Fruit fly (Drosophila melanogaster) whole organism, prepupa: ENCODE data around the gene Cralbp.

Experiments
- CG4318 ChIP-seq: fragments of 200-800 bp; sonication (Bioruptor generic); optimal IDR thresholded peaks from 3 replicates; lab custom pipeline; 2017; ENCODE audit warnings: missing biosample characterization, mild to moderate bottlenecking, missing genetic modification characterization
- CG6854 ChIP-seq: fragments of 200-800 bp; sonication (Bioruptor generic); optimal IDR thresholded peaks from 2 replicates; lab custom pipeline; 2017; ENCODE audit warnings: missing biosample characterization, mild to moderate bottlenecking, missing genetic modification characterization
- CG7368 ChIP-seq: fragments of 200-800 bp; sonication (Bioruptor generic); optimal IDR thresholded peaks from 3 replicates; lab custom pipeline; 2016; ENCODE audit warnings: missing biosample characterization, missing genetic modification characterization
- Hr38 ChIP-seq: sonication (Bioruptor generic); optimal IDR thresholded peaks from 2 replicates; lab custom pipeline; 2016; ENCODE audit warnings: missing biosample characterization, missing genetic modification characterization
- Met ChIP-seq: fragments of 200-800 bp; sonication (Bioruptor generic); optimal IDR thresholded peaks from 3 replicates; lab custom pipeline; 2016; ENCODE audit warnings: missing biosample characterization, missing genetic modification characterization
- Sox15 ChIP-seq: fragments of 200-800 bp; sonication (Bioruptor generic); optimal IDR thresholded peaks from 3 replicates; lab custom pipeline; 2016; ENCODE audit warnings: missing biosample characterization, missing genetic modification characterization
- dsx ChIP-seq: fragments of 200-800 bp; optimal IDR thresholded peaks from 3 replicates; lab custom pipeline; 2019; ENCODE audit warnings: missing biosample characterization, mild to moderate bottlenecking, missing genetic modification characterization, moderate library complexity; ENCODE audit not compliant: poor library complexity, severe bottlenecking
- fd59A ChIP-seq: fragments of 200-800 bp; sonication (Bioruptor generic); optimal IDR thresholded peaks from 2 replicates; lab custom pipeline; 2017; ENCODE audit warnings: missing biosample characterization, mild to moderate bottlenecking, missing genetic modification characterization, missing genetic modification reagents
- lz ChIP-seq: fragments of 200-800 bp; sonication (Bioruptor generic); optimal IDR thresholded peaks from 3 replicates; lab custom pipeline; 2016; ENCODE audit warnings: missing biosample characterization, missing genetic modification characterization
- svp ChIP-seq: fragments of 200-800 bp; sonication (Bioruptor generic); peaks from one replicate; lab custom pipeline; 2016; ENCODE audit warnings: missing biosample characterization, missing genetic modification characterization
- topi ChIP-seq: fragments of 200-800 bp; sonication (Bioruptor generic); optimal IDR thresholded peaks from 3 replicates; lab custom pipeline; 2016; ENCODE audit warnings: missing biosample characterization, missing genetic modification characterization

- no peak for TF ChIP-seq CG7368 (GFP tag; lab: Kevin White, UChicago)
- no peak for TF ChIP-seq Sox15
- no peak for TF ChIP-seq fd59A
- no peak for TF ChIP-seq CG4318 (GFP tag; lab: Kevin White, UChicago)
- TF ChIP-seq CG6854 (GFP tag; lab: Kevin White, UChicago), result no peak
- TF ChIP-seq lz (GFP tag; lab: Kevin White, UChicago), result no peak
- TF ChIP-seq topi (GFP tag; lab: Kevin White, UChicago), result no peak
- TF ChIP-seq svp (GFP tag; lab: Kevin White, UChicago), result no peak
- TF ChIP-seq dsx (GFP tag; lab: Kevin White, UChicago), result no peak
- TF ChIP-seq Met, result peak; percentile 20
- TF ChIP-seq Hr38 (GFP tag; lab: Kevin White, UChicago), result no peak
Observed at dm6 chr3L:5809201-5809584, 22.7 kb upstream of the Cralbp start.
